Fruit fly (Drosophila melanogaster): ENCODE data around the gene mthl11.
A peak's percentile ranks its signal among the peaks of the same experiment; 100 is the strongest.

mthl11 gene

dm6 chr3R:10411752-10412549 is 11.1 kb downstream of the mthl11 start:
- TF ChIP-seq Jra (GFP tag; optimal IDR thresholded peaks at IDR 0.05) (peak; percentile 3), Dfd (GFP tag; optimal IDR thresholded peaks at IDR 0.05) (no peak), psq (GFP tag; optimal IDR thresholded peaks at IDR 0.05) (peak; percentile 33), Sp1 (GFP tag; optimal IDR thresholded peaks at IDR 0.05) (peak; percentile 83), rgr (GFP tag; optimal IDR thresholded peaks at IDR 0.05) (peak; percentile 75), foxo (GFP tag; optimal IDR thresholded peaks at IDR 0.05) (peak in 1 of 2 experiments; percentile 91), sage (GFP tag; optimal IDR thresholded peaks at IDR 0.05) (no peak), Hnf4 (GFP tag; optimal IDR thresholded peaks at IDR 0.05) (peak; percentile 60), CG9705 (GFP tag; optimal IDR thresholded peaks at IDR 0.05) (peak; percentile 53), fru (GFP tag; optimal IDR thresholded peaks at IDR 0.05) (no peak), lola (GFP tag; optimal IDR thresholded peaks at IDR 0.05) (no peak), brk (GFP tag; optimal IDR thresholded peaks at IDR 0.05) (no peak), ey (GFP tag; optimal IDR thresholded peaks at IDR 0.05) (peak; percentile 53), usp (GFP tag; optimal IDR thresholded peaks at IDR 0.05) (no peak), h (GFP tag; optimal IDR thresholded peaks at IDR 0.05) (peak; percentile 94), Vsx2 (GFP tag; optimal IDR thresholded peaks at IDR 0.05; ENCODE audit: partially characterized antibody) (no peak), dsf (GFP tag; optimal IDR thresholded peaks at IDR 0.05; ENCODE audit: borderline replicate concordance) (no peak), Mio (GFP tag; optimal IDR thresholded peaks at IDR 0.05) (no peak), dmrt93B (GFP tag; optimal IDR thresholded peaks at IDR 0.05) (no peak), jim (GFP tag; optimal IDR thresholded peaks at IDR 0.05) (no peak), N (GFP tag; optimal IDR thresholded peaks at IDR 0.05) (no peak), Hr78 (GFP tag; optimal IDR thresholded peaks at IDR 0.05) (no peak), CrebA (GFP tag; optimal IDR thresholded peaks at IDR 0.05; ENCODE audit: borderline replicate concordance) (no peak), tai (GFP tag; optimal IDR thresholded peaks at IDR 0.05) (no peak), Hr83 (GFP tag; optimal IDR thresholded peaks at IDR 0.05; ENCODE audit: poor library complexity, severe bottlenecking) (no peak), Myc (optimal IDR thresholded peaks at IDR 0.05) (no peak), dl (GFP tag; optimal IDR thresholded peaks at IDR 0.05; ENCODE audit: insufficient read depth in 1 of 2, partially characterized antibody in 2 of 2) (no peak), br (GFP tag; optimal IDR thresholded peaks at IDR 0.05) (peak; percentile 68), HLH106 (tag; optimal IDR thresholded peaks at IDR 0.05) (peak; percentile 87), Rel (GFP tag; optimal IDR thresholded peaks at IDR 0.05) (no peak), Rel (tag; optimal IDR thresholded peaks at IDR 0.05) (peak; percentile 75), GATAd (GFP tag; optimal IDR thresholded peaks at IDR 0.05) (no peak), Abd-B (GFP tag; optimal IDR thresholded peaks at IDR 0.05) (no peak), OdsH (GFP tag; optimal IDR thresholded peaks at IDR 0.05) (peak; percentile 59), woc (GFP tag; optimal IDR thresholded peaks at IDR 0.05) (no peak)

DNA sequence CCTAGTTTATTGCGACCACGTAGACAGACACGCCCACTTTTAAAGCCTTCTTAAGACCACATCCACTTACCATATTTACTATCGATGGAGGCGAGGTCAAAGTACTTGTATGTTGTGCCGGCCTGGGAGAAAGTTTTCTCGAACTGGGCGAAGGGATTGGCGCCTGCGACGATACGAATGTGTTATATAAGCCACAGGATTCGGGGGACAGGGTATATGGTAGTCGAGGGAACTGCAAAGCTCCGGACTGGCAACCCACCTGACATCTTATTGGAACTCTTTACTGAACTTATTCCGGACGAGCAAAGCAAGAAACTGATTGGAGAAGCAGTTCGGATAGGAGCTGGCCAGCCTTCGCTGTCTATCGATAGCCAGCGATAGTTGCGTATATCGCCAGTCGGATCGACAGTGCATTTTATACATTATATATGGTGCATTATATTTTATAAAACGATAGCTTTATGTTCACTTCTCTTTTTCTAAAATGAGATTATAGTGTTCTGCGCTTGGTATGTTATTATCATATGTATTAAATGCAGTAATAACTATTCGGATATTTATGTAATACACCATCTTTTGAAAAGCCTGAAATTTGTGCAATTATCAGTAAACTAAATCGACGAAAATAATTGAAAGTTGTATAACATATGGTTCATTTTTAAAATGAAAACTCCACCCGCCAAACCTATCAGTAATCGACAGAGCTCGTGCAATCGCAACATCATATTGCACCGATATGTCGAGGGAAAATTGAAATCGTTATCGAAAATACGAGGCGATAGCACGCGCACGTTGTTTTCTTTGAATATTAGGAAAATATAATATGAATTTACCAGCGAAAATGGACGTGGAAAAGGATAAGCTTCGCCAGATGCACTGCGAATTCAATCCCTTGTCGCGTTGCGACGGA is 12.0 kb downstream of the mthl11 start, which contains the start of the genes Irp-1B and Rrp46:
Gene Irp-1B (minus strand): TSS at position 320 of the 910 bp plus-strand sequence.
Gene Rrp46 (plus strand): TSS at position 752 of the 910 bp plus-strand sequence.
- TF ChIP-seq h (GFP tag; optimal IDR thresholded peaks at IDR 0.05) (peak; percentile 23), CG32264 (GFP tag; optimal IDR thresholded peaks at IDR 0.05) (no peak), OdsH (GFP tag; optimal IDR thresholded peaks at IDR 0.05) (peak; percentile 1), Dif (GFP tag; optimal IDR thresholded peaks at IDR 0.05; ENCODE audit: partially characterized antibody) (no peak), Sp1 (GFP tag; optimal IDR thresholded peaks at IDR 0.05) (peak; percentile 6), CG9705 (GFP tag; optimal IDR thresholded peaks at IDR 0.05) (no peak), rgr (GFP tag; optimal IDR thresholded peaks at IDR 0.05) (peak; percentile 0), Hnf4 (GFP tag; optimal IDR thresholded peaks at IDR 0.05) (peak; percentile 18), Myc (optimal IDR thresholded peaks at IDR 0.05) (peak; percentile 9), sv (GFP tag; optimal IDR thresholded peaks at IDR 0.05) (no peak), dl (GFP tag; optimal IDR thresholded peaks at IDR 0.05; ENCODE audit: insufficient read depth in 1 of 2, partially characterized antibody in 2 of 2) (no peak), fru (GFP tag; optimal IDR thresholded peaks at IDR 0.05) (peak; percentile 3), psq (GFP tag; optimal IDR thresholded peaks at IDR 0.05) (peak; percentile 20)
